Worm (Caenorhabditis elegans) whole organism, young adult: ENCODE measurements around the gene D1069.3.

Source experiments
- B0019.2 ChIP-seq: fragments of 200-800 bp; sonication (Bioruptor generic); conservative IDR thresholded peaks from 2 replicates; pipeline ENCODE4 v1.3.6; 2022; ENCODE audit warnings: missing genetic modification reagents, missing genetic modification characterization, missing compliant biosample characterization
- B0336.3 ChIP-seq: fragments of 200-800 bp; sonication (Bioruptor generic); IDR thresholded peaks from 2 replicates; pipeline ENCODE4 v1.3.6; 2022; ENCODE audit warnings: missing genetic modification characterization, missing compliant biosample characterization
- C06A6.2 ChIP-seq: fragments of 200-800 bp; sonication (Bioruptor generic); conservative IDR thresholded peaks from 2 replicates; pipeline ENCODE4 v1.3.6; 2022; ENCODE audit warnings: missing genetic modification characterization, missing compliant biosample characterization
- F23B12.7 ChIP-seq: sonication (generic microtip); optimal IDR thresholded peaks from 2 replicates; lab custom pipeline; 2017; ENCODE audit warnings: missing genetic modification characterization, mild to moderate bottlenecking, missing compliant biosample characterization, antibody characterized with exemption, moderate library complexity; ENCODE audit not compliant: insufficient read depth
- F37B4.10 ChIP-seq: fragments of 200-800 bp; sonication (Bioruptor generic); IDR thresholded peaks from 2 replicates; pipeline ENCODE4 v1.3.6; 2022; ENCODE audit warnings: missing genetic modification characterization, missing compliant biosample characterization
- F39B2.1 ChIP-seq: fragments of 200-800 bp; sonication (Bioruptor generic); IDR thresholded peaks from 2 replicates; pipeline ENCODE4 v1.3.6; 2022; ENCODE audit warnings: missing genetic modification reagents, missing genetic modification characterization, missing compliant biosample characterization
- F52B5.7 ChIP-seq: sonication (generic microtip); optimal IDR thresholded peaks from 2 replicates; lab custom pipeline; 2016; ENCODE audit warnings: mild to moderate bottlenecking, missing genetic modification characterization, missing compliant biosample characterization
- K11D2.4 ChIP-seq: fragments of 200-800 bp; sonication (Bioruptor generic); IDR thresholded peaks from 2 replicates; pipeline ENCODE4 v1.3.6; 2022; ENCODE audit warnings: missing genetic modification reagents, missing genetic modification characterization, missing compliant biosample characterization
- K12H6.12 ChIP-seq: fragments of 200-800 bp; sonication (Bioruptor generic); optimal IDR thresholded peaks from 2 replicates; lab custom pipeline; 2018; ENCODE audit warnings: mild to moderate bottlenecking, missing genetic modification characterization, missing compliant biosample characterization
- T26A5.8 ChIP-seq: sonication (generic microtip); optimal IDR thresholded peaks from 2 replicates; lab custom pipeline; 2016; ENCODE audit warnings: missing genetic modification characterization, missing compliant biosample characterization
- ama-1 ChIP-seq, 3 experiments: fragments of 150-350 bp in 1 of 3; sonication (generic microtip) in 2 of 3; optimal IDR thresholded peaks; 2 replicates each; lab custom pipeline; 2014 to 2018; ENCODE audit warnings: missing biosample characterization in 2 of 3, missing genetic modification characterization in 2 of 3, missing genetic modification reagents in 2 of 3
- athp-1 ChIP-seq: sonication (generic microtip); optimal IDR thresholded peaks from 2 replicates; lab custom pipeline; 2017; ENCODE audit warnings: mild to moderate bottlenecking, missing genetic modification characterization, missing compliant biosample characterization
- attf-5 ChIP-seq: fragments of 200-800 bp; sonication (Bioruptor generic); optimal IDR thresholded peaks from 2 replicates; lab custom pipeline; 2018; ENCODE audit warnings: mild to moderate bottlenecking, missing genetic modification characterization, missing compliant biosample characterization
- ccch-3 ChIP-seq: fragments of 200-800 bp; sonication (Bioruptor generic); optimal IDR thresholded peaks from 2 replicates; lab custom pipeline; 2018; ENCODE audit warnings: mild to moderate bottlenecking, missing genetic modification characterization, missing compliant biosample characterization
- ceh-27 ChIP-seq: fragments of 200-800 bp; sonication (Bioruptor generic); optimal IDR thresholded peaks from 2 replicates; lab custom pipeline; 2018; ENCODE audit warnings: mild to moderate bottlenecking, missing genetic modification characterization, moderate library complexity, missing compliant biosample characterization
- egl-18 ChIP-seq: fragments of 200-800 bp; sonication (Bioruptor generic); IDR thresholded peaks from 2 replicates; pipeline ENCODE4 v1.3.6; 2022; ENCODE audit warnings: missing genetic modification reagents, missing genetic modification characterization, missing compliant biosample characterization
- gei-17 ChIP-seq: fragments of 200-800 bp; sonication (Bioruptor generic); optimal IDR thresholded peaks from 2 replicates; lab custom pipeline; 2018; ENCODE audit warnings: mild to moderate bottlenecking, missing genetic modification characterization, missing compliant biosample characterization
- hlh-12 ChIP-seq: sonication (generic microtip); optimal IDR thresholded peaks from 2 replicates; lab custom pipeline; 2016; ENCODE audit warnings: missing genetic modification characterization, missing compliant biosample characterization
- hmg-1.2 ChIP-seq: fragments of 200-800 bp; sonication (Bioruptor generic); IDR thresholded peaks from 2 replicates; pipeline ENCODE4 v1.3.6; 2022; ENCODE audit warnings: missing genetic modification reagents, missing genetic modification characterization, missing compliant biosample characterization
- lag-1 ChIP-seq: fragments of 200-800 bp; sonication (Bioruptor generic); IDR thresholded peaks from 2 replicates; pipeline ENCODE4 v1.3.6; 2022; ENCODE audit warnings: missing genetic modification reagents, missing genetic modification characterization, missing compliant biosample characterization
- let-607 ChIP-seq, 2 experiments: fragments of 200-800 bp in 1 of 2; sonication (Bioruptor generic) in 1 of 2; sonication (generic microtip) in 1 of 2; optimal IDR thresholded peaks; 2 replicates each; lab custom pipeline; 2016 to 2018; ENCODE audit warnings: mild to moderate bottlenecking in 2 of 2, missing compliant biosample characterization in 2 of 2, missing genetic modification characterization in 2 of 2, moderate library complexity in 2 of 2, missing genotype in 1 of 2
- lin-35 ChIP-seq, 3 experiments: fragments of 150-350 bp in 2 of 3; sonication (generic microtip) in 1 of 3; optimal IDR thresholded peaks; 2 replicates each; lab custom pipeline; 2014 to 2018; ENCODE audit warnings: missing biosample characterization in 3 of 3, missing genetic modification characterization in 3 of 3, missing genetic modification reagents in 3 of 3
- madf-10 ChIP-seq: sonication (generic microtip); optimal IDR thresholded peaks from 2 replicates; lab custom pipeline; 2016; ENCODE audit warnings: mild to moderate bottlenecking, missing genetic modification characterization, missing compliant biosample characterization
- madf-3 ChIP-seq: fragments of 200-800 bp; sonication (Bioruptor generic); IDR thresholded peaks from 2 replicates; pipeline ENCODE4 v1.3.6; 2022; ENCODE audit warnings: missing genetic modification reagents, missing genetic modification characterization, missing compliant biosample characterization
- madf-8 ChIP-seq: fragments of 200-800 bp; sonication (Bioruptor generic); conservative IDR thresholded peaks from 2 replicates; pipeline ENCODE4 v1.3.6; 2022; ENCODE audit warnings: missing genetic modification reagents, missing genetic modification characterization, missing compliant biosample characterization
- nhr-120 ChIP-seq: fragments of 200-800 bp; sonication (Bioruptor generic); IDR thresholded peaks from 2 replicates; pipeline ENCODE4 v1.3.6; 2022; ENCODE audit warnings: missing genetic modification characterization, missing compliant biosample characterization
- repo-1 ChIP-seq: sonication (generic microtip); optimal IDR thresholded peaks from 2 replicates; lab custom pipeline; 2017; ENCODE audit warnings: mild to moderate bottlenecking, missing genetic modification characterization, missing compliant biosample characterization
- tbp1 ChIP-seq: fragments of 200-800 bp; sonication (Bioruptor generic); optimal IDR thresholded peaks from 2 replicates; lab custom pipeline; 2018; ENCODE audit warnings: mild to moderate bottlenecking, missing genetic modification characterization, missing compliant biosample characterization
- unc-62 ChIP-seq: fragments of 150-350 bp; optimal IDR thresholded peaks from 2 replicates; lab custom pipeline; 2014; ENCODE audit warnings: missing biosample characterization, missing genetic modification reagents, missing genetic modification characterization
- ztf-22 ChIP-seq: fragments of 200-800 bp; sonication (Bioruptor generic); optimal IDR thresholded peaks from 2 replicates; lab custom pipeline; 2018; ENCODE audit warnings: mild to moderate bottlenecking, missing genetic modification characterization, moderate library complexity, missing compliant biosample characterization

D1069.3 gene

ce11 chrII:325639-326350 is 21.9 kb downstream of the D1069.3 start, which contains the start of gene sgcb-1:
Gene sgcb-1, plus strand, starts transcription at chrII:326300.
- no peak for TF ChIP-seq B0019.2
- TF ChIP-seq ztf-22 (GFP tag; lab: Kevin White, UChicago), result no peak
- TF ChIP-seq hmg-1.2 (GFP tag; lab: Robert Waterston, UW), result peak; percentile 70

- peak; percentile 37 for TF ChIP-seq K12H6.12 (tag; lab: Kevin White, UChicago)
- TF ChIP-seq F37B4.10 (GFP tag; lab: Robert Waterston, UW), result no peak
- no peak for TF ChIP-seq B0336.3 (GFP tag; lab: Robert Waterston, UW)
- TF ChIP-seq ama-1 (optimal IDR thresholded peaks at IDR 0.05; lab: Kevin White, UChicago), result no peak
- no peak for TF ChIP-seq ama-1 (GFP tag; optimal IDR thresholded peaks at IDR 0.05; lab: Kevin White, UChicago)
- TF ChIP-seq ceh-27 (GFP tag; lab: Kevin White, UChicago), result peak; percentile 31
- peak in 1 of 3 experiments; percentile 30 for TF ChIP-seq lin-35 (GFP tag; optimal IDR thresholded peaks at IDR 0.05; lab: Kevin White, UChicago)
- peak; percentile 16; the same call in 1 of the 2 replicates for TF ChIP-seq hmg-1.2 (GFP tag; lab: Robert Waterston, UW)
- TF ChIP-seq repo-1 (tag; lab: Kevin White, UChicago), result no peak
- peak; percentile 3 for TF ChIP-seq attf-5 (GFP tag; lab: Kevin White, UChicago)
These were observed 24.5 kb downstream of the D1069.3 start, which contains the start of gene K01A2.10 for ce11 chrII:323048-323776. Gene K01A2.10, minus strand, starts transcription at chrII:323098.

- no peak for TF ChIP-seq F52B5.7
- no peak for TF ChIP-seq gei-17 (GFP tag; lab: Kevin White, UChicago)
- 0 out of 2 replicates have a peak, but pooled peaks have one; percentile 2 for TF ChIP-seq hmg-1.2 (GFP tag; lab: Robert Waterston, UW)
- TF ChIP-seq B0336.3 (GFP tag; lab: Robert Waterston, UW), result 0 out of 2 replicates have a peak, but pooled peaks have one; percentile 13
These were observed 26.5 kb downstream of the D1069.3 start for ce11 chrII:321183-321582.

ce11 chrII:320783-321182 is 26.9 kb downstream of the D1069.3 start:
- TF ChIP-seq madf-8 (GFP tag; lab: Robert Waterston, UW), result no peak
- TF ChIP-seq hmg-1.2 (GFP tag; lab: Robert Waterston, UW), result 0 out of 2 replicates have a peak, but pooled peaks have one; percentile 19

ce11 chrII:319459-319858 is 28.2 kb downstream of the D1069.3 start, which contains the start of gene far-7:
Gene far-7, plus strand, starts transcription at chrII:319789.
- TF ChIP-seq C06A6.2 (GFP tag; lab: Robert Waterston, UW), result no peak
- TF ChIP-seq ccch-3 (GFP tag; lab: Kevin White, UChicago), result no peak

- TF ChIP-seq madf-10 (tag; lab: Kevin White, UChicago) (no peak), repo-1 (tag; lab: Kevin White, UChicago) (no peak), attf-5 (GFP tag; lab: Kevin White, UChicago) (no peak), lag-1 (GFP tag; lab: Robert Waterston, UW) (no peak), hlh-12 (tag; lab: Kevin White, UChicago) (no peak), madf-3 (no peak), egl-18 (GFP tag; lab: Robert Waterston, UW) (no peak), F23B12.7 (tag; lab: Kevin White, UChicago) (no peak), T26A5.8 (no peak), B0336.3 (GFP tag; lab: Robert Waterston, UW) (no peak), athp-1 (tag; lab: Kevin White, UChicago) (no peak), tbp1 (GFP tag; lab: Kevin White, UChicago) (no peak), let-607 (tag; optimal IDR thresholded peaks at IDR 0.05; lab: Kevin White, UChicago) (no peak), F39B2.1 (no peak), K11D2.4 (GFP tag; lab: Robert Waterston, UW) (no peak), unc-62 (GFP tag; lab: Kevin White, UChicago) (no peak), gei-17 (GFP tag; lab: Kevin White, UChicago) (no peak), nhr-120 (no peak)
These were observed 34.2 kb downstream of the D1069.3 start for ce11 chrII:313540-313939.
